Fruit fly (Drosophila melanogaster): ENCODE results near the gene CG45045.

- TF ChIP-seq bab1 (GFP tag; optimal IDR thresholded peaks at IDR 0.05) (no peak), Mnt (GFP tag; optimal IDR thresholded peaks at IDR 0.05) (no peak), tj (GFP tag; optimal IDR thresholded peaks at IDR 0.05) (no peak), Hr96 (GFP tag; optimal IDR thresholded peaks at IDR 0.05) (no peak), cnc (optimal IDR thresholded peaks at IDR 0.05) (no peak), CG33017 (tag; optimal IDR thresholded peaks at IDR 0.05) (no peak)
Measured at dm6 chr3R:17706971-17707406, 39.6 kb downstream of the CG45045 start.
